Worm (Caenorhabditis elegans): Measurements from ENCODE around the gene lec-9.
A peak's percentile ranks its signal among the peaks of the same experiment; 100 is the strongest.

lec-9 gene

DNA sequence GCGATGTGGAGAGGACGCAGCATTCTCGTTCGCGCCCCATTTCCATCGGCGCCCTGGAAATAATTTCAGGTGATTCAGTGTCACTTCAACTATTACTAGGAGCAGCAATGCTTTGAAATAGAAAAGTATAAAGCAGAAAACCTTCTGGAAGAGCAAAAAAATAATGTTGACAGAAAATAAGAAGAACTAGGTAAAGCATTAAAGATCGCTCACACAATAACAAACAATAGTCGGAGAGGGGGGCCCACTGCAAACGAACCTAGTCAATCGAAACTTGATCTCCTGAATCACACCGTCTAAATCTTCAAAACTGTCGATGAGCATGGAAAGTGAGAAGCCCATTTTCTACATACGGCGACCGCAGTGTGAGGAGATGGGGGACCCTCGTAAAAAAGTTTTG lies 27.6 kb downstream of the lec-9 start:
- TF ChIP-seq hlh-30 (tag; optimal IDR thresholded peaks at IDR 0.05; ENCODE audit: insufficient read depth) (no peak), unc-62 (GFP tag; optimal IDR thresholded peaks at IDR 0.05 in 1 of 2) (peak in 1 of 2 experiments; percentile 95), unc-62 (tag; optimal IDR thresholded peaks at IDR 0.05) (no peak)

DNA sequence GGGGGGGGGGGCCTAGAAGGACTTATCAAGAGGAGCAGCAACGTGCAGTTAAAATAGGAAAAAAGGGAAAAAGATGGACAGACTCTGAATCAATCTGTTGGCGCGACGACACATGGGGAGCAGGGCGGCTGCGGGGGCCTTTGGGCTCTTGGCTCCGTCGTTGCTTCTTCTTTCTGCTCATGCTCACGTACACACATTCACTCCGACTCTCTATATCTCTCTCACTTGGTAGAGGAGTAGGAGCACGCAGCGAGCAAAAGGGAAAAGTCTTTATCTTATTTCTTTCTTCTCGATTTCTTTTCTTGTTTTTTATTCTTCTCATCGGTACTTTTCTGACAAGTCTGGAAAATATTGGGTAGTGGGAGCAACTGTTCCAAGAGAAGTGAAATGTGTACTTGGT lies 28.1 kb downstream of the lec-9 start:
- no peak for TF ChIP-seq nhr-25 (tag; optimal IDR thresholded peaks at IDR 0.05; ENCODE audit: borderline replicate concordance, insufficient read depth)
- TF ChIP-seq attf-4 (tag; optimal IDR thresholded peaks at IDR 0.05) = no peak
- TF ChIP-seq set-16 (GFP tag; IDR thresholded peaks at IDR 0.05) = peak; percentile 63; the same call in 1 of the 2 replicates
- peak; percentile 100 for TF ChIP-seq aha-1 (tag)
- no peak for TF ChIP-seq daf-8 (GFP tag; IDR thresholded peaks at IDR 0.05)
- peak; percentile 3 for TF ChIP-seq ces-1 (GFP tag; optimal IDR thresholded peaks at IDR 0.05)
- no peak for TF ChIP-seq fos-1 (tag; optimal IDR thresholded peaks at IDR 0.05)
- no peak for TF ChIP-seq daf-19 (GFP tag; conservative IDR thresholded peaks at IDR 0.05)
- TF ChIP-seq pqm-1 (tag; optimal IDR thresholded peaks at IDR 0.05) = no peak
- no peak for TF ChIP-seq F10B5.3 (tag; optimal IDR thresholded peaks at IDR 0.05)
- peak; percentile 18 for TF ChIP-seq hlh-11 (tag; optimal IDR thresholded peaks at IDR 0.05)
- peak; percentile 26 to 98 for TF ChIP-seq hif-1 (tag; optimal IDR thresholded peaks at IDR 0.05)
- TF ChIP-seq ZK546.5 (tag; optimal IDR thresholded peaks at IDR 0.05) = no peak
- TF ChIP-seq unc-39 (tag; optimal IDR thresholded peaks at IDR 0.05) = no peak
- no peak for TF ChIP-seq Y75B8A.6 (GFP tag; IDR thresholded peaks at IDR 0.05)
- no peak for TF ChIP-seq php-3 (GFP tag; IDR thresholded peaks at IDR 0.05)
- TF ChIP-seq ctbp-1 (GFP tag; IDR thresholded peaks at IDR 0.05) = peak; percentile 66
- no peak for TF ChIP-seq lim-7 (GFP tag; IDR thresholded peaks at IDR 0.05)
- TF ChIP-seq rbr-2 (tag; optimal IDR thresholded peaks at IDR 0.05) = peak; percentile 25
- TF ChIP-seq daf-12 (tag; optimal IDR thresholded peaks at IDR 0.05) = no peak
- peak; percentile 34 for TF ChIP-seq mep-1 (tag; optimal IDR thresholded peaks at IDR 0.05)
- peak; percentile 8 for TF ChIP-seq fkh-10 (GFP tag; optimal IDR thresholded peaks at IDR 0.05)
- no peak for TF ChIP-seq unc-62 (GFP tag; optimal IDR thresholded peaks at IDR 0.05 in 1 of 2)
- TF ChIP-seq unc-62 (tag; optimal IDR thresholded peaks at IDR 0.05) = no peak
- TF ChIP-seq ceh-82 (tag; optimal IDR thresholded peaks at IDR 0.05) = no peak
- TF ChIP-seq dmd-6 (GFP tag; IDR thresholded peaks at IDR 0.05) = peak; percentile 17; the same call in 1 of the 2 replicates
- TF ChIP-seq nhr-11 (tag; optimal IDR thresholded peaks at IDR 0.05) = peak; percentile 13
- TF ChIP-seq hmg-1.1 (GFP tag; IDR thresholded peaks at IDR 0.05) = peak; percentile 72
- TF ChIP-seq daf-16 (GFP tag; optimal IDR thresholded peaks at IDR 0.05) = peak in 1 of 2 experiments; percentile 39
- TF ChIP-seq daf-16 (tag; optimal IDR thresholded peaks at IDR 0.05) = no peak
- TF ChIP-seq mxl-2 (GFP tag; conservative IDR thresholded peaks at IDR 0.05) = no peak
- TF ChIP-seq nhr-48 (tag; optimal IDR thresholded peaks at IDR 0.05) = no peak
- TF ChIP-seq sdz-12 (GFP tag; optimal IDR thresholded peaks at IDR 0.05) = no peak
- TF ChIP-seq nhr-42 (GFP tag; IDR thresholded peaks at IDR 0.05) = no peak
- TF ChIP-seq snpc-1.2 (GFP tag; IDR thresholded peaks at IDR 0.05) = no peak
- no peak for TF ChIP-seq jun-1 (tag; optimal IDR thresholded peaks at IDR 0.05)
- no peak for TF ChIP-seq ama-1 (optimal IDR thresholded peaks at IDR 0.05)
- TF ChIP-seq F37D6.2 (tag; optimal IDR thresholded peaks at IDR 0.05) = no peak
- no peak for TF ChIP-seq mdt-29 (GFP tag; IDR thresholded peaks at IDR 0.05)
- no peak for TF ChIP-seq mxl-3 (GFP tag; optimal IDR thresholded peaks at IDR 0.05)
- no peak for TF ChIP-seq nhr-10 (tag; optimal IDR thresholded peaks at IDR 0.05)
- 0 out of 2 replicates have a peak, but pooled peaks have one; percentile 51 for TF ChIP-seq ceh-20 (GFP tag; IDR thresholded peaks at IDR 0.05)
- TF ChIP-seq lin-1 (GFP tag; IDR thresholded peaks at IDR 0.05) = no peak
- peak in 1 of 2 experiments; percentile 42 for TF ChIP-seq mdl-1 (tag; optimal IDR thresholded peaks at IDR 0.05)
- TF ChIP-seq lsy-2 (tag; optimal IDR thresholded peaks at IDR 0.05) = peak in 1 of 2 experiments; percentile 56
- no peak for TF ChIP-seq R02D3.7 (tag; optimal IDR thresholded peaks at IDR 0.05)
- TF ChIP-seq lin-29 (GFP tag; IDR thresholded peaks at IDR 0.05) = no peak
- no peak for TF ChIP-seq lin-38 (GFP tag; IDR thresholded peaks at IDR 0.05)
- no peak for TF ChIP-seq lin-39 (tag; optimal IDR thresholded peaks at IDR 0.05)
- TF ChIP-seq Y105C5A.15 (GFP tag; IDR thresholded peaks at IDR 0.05) = no peak
